Worm (Caenorhabditis elegans) whole organism, L3 larva: ENCODE results near the gene F23G4.1.

Experiments
- R02D3.7 ChIP-seq: fragments of 150-350 bp; optimal IDR thresholded peaks from 2 replicates; lab custom pipeline; 2014; ENCODE audit warnings: missing biosample characterization, missing genetic modification characterization
- ZK546.5 ChIP-seq: sonication (generic microtip); optimal IDR thresholded peaks from 2 replicates; lab custom pipeline; 2017; ENCODE audit warnings: missing biosample characterization, missing genetic modification characterization
- aly-2 ChIP-seq: fragments of 150-350 bp; optimal IDR thresholded peaks from 2 replicates; lab custom pipeline; 2014; ENCODE audit warnings: missing biosample characterization, missing genetic modification characterization
- ceh-16 ChIP-seq: sonication (generic microtip); optimal IDR thresholded peaks from 2 replicates; lab custom pipeline; 2017; ENCODE audit warnings: missing biosample characterization, missing genetic modification characterization
- ceh-9 ChIP-seq: sonication (generic microtip); optimal IDR thresholded peaks from 2 replicates; lab custom pipeline; 2018; ENCODE audit warnings: missing biosample characterization, missing genetic modification characterization
- egl-27 ChIP-seq: sonication (generic microtip); optimal IDR thresholded peaks from 4 replicates; lab custom pipeline; 2017; ENCODE audit warnings: missing biosample characterization, missing genetic modification reagents, missing genetic modification characterization
- egl-5 ChIP-seq: fragments of 150-350 bp; optimal IDR thresholded peaks from 2 replicates; lab custom pipeline; 2017; ENCODE audit warnings: missing biosample characterization, missing genetic modification reagents, missing genetic modification characterization, inconsistent platforms
- elt-1 ChIP-seq: fragments of 150-350 bp; optimal IDR thresholded peaks from 2 replicates; lab custom pipeline; 2014; ENCODE audit warnings: missing biosample characterization, missing genetic modification characterization
- elt-2 ChIP-seq: sonication (generic microtip); optimal IDR thresholded peaks from 2 replicates; lab custom pipeline; 2016; ENCODE audit warnings: missing genetic modification reagents, mild to moderate bottlenecking, missing genetic modification characterization, missing compliant biosample characterization
- eor-1 ChIP-seq, 2 experiments: fragments of 150-350 bp; optimal IDR thresholded peaks; 2 replicates each; lab custom pipeline; 2014 to 2018; ENCODE audit warnings: missing biosample characterization in 2 of 2, missing genetic modification characterization in 2 of 2
- fkh-10 ChIP-seq: sonication (generic microtip); optimal IDR thresholded peaks from 2 replicates; lab custom pipeline; 2017; ENCODE audit warnings: missing biosample characterization, missing genetic modification reagents, missing genetic modification characterization
- fkh-2 ChIP-seq: fragments of 150-350 bp; optimal IDR thresholded peaks from 2 replicates; lab custom pipeline; 2014; ENCODE audit warnings: missing biosample characterization, missing genetic modification reagents, missing genetic modification characterization
- fos-1 ChIP-seq: fragments of 150-350 bp; optimal IDR thresholded peaks from 2 replicates; lab custom pipeline; 2014; ENCODE audit warnings: missing biosample characterization, missing genetic modification characterization
- jun-1 ChIP-seq: fragments of 150-350 bp; optimal IDR thresholded peaks from 2 replicates; lab custom pipeline; 2014; ENCODE audit warnings: missing biosample characterization, missing genetic modification reagents, missing genetic modification characterization
- lin-39 ChIP-seq: fragments of 150-350 bp; optimal IDR thresholded peaks from 2 replicates; lab custom pipeline; 2018; ENCODE audit warnings: missing biosample characterization, missing genetic modification reagents, missing genetic modification characterization
- lsy-12 ChIP-seq: sonication (generic microtip); optimal IDR thresholded peaks from 2 replicates; lab custom pipeline; 2016; ENCODE audit warnings: mild to moderate bottlenecking, missing genetic modification characterization, missing compliant biosample characterization
- mdl-1 ChIP-seq: fragments of 150-350 bp; optimal IDR thresholded peaks from 2 replicates; lab custom pipeline; 2014; ENCODE audit warnings: missing biosample characterization, missing genetic modification characterization
- nfya-1 ChIP-seq: sonication (generic microtip); optimal IDR thresholded peaks from 2 replicates; lab custom pipeline; 2017; ENCODE audit warnings: missing genetic modification characterization, mild to moderate bottlenecking, missing compliant biosample characterization, antibody characterized with exemption, moderate library complexity; ENCODE audit not compliant: insufficient read depth
- nhr-12 ChIP-seq: fragments of 150-350 bp; optimal IDR thresholded peaks from 2 replicates; lab custom pipeline; 2014; ENCODE audit warnings: missing biosample characterization, missing genetic modification characterization
- nhr-237 ChIP-seq: fragments of 150-350 bp; optimal IDR thresholded peaks from 2 replicates; lab custom pipeline; 2014; ENCODE audit warnings: missing biosample characterization, missing genetic modification characterization
- nhr-28 ChIP-seq: fragments of 150-350 bp; optimal IDR thresholded peaks from 2 replicates; lab custom pipeline; 2014; ENCODE audit warnings: missing biosample characterization, missing genetic modification characterization
- nhr-43 ChIP-seq: sonication (generic microtip); optimal IDR thresholded peaks from 2 replicates; lab custom pipeline; 2016; ENCODE audit warnings: mild to moderate bottlenecking, missing genetic modification characterization, missing compliant biosample characterization; ENCODE audit not compliant: poor library complexity, severe bottlenecking
- nhr-76 ChIP-seq: fragments of 150-350 bp; sonication (generic microtip); optimal IDR thresholded peaks from 5 replicates; lab custom pipeline; 2014; ENCODE audit warnings: missing biosample characterization, missing genetic modification characterization
- nhr-77 ChIP-seq: fragments of 150-350 bp; optimal IDR thresholded peaks from 2 replicates; lab custom pipeline; 2014; ENCODE audit warnings: missing biosample characterization, missing genetic modification characterization
- pha-4 ChIP-seq: fragments of 150-350 bp; optimal IDR thresholded peaks from 2 replicates; lab custom pipeline; 2014; ENCODE audit warnings: missing biosample characterization, missing genetic modification reagents, missing genetic modification characterization
- pqm-1 ChIP-seq: fragments of 150-350 bp; optimal IDR thresholded peaks from 2 replicates; lab custom pipeline; 2017; ENCODE audit warnings: missing biosample characterization, missing genetic modification characterization, inconsistent platforms
- skn-1 ChIP-seq: fragments of 150-350 bp; optimal IDR thresholded peaks from 2 replicates; lab custom pipeline; 2014; ENCODE audit warnings: missing biosample characterization, missing genetic modification characterization
- snpc-4 ChIP-seq: fragments of 150-350 bp; optimal IDR thresholded peaks from 2 replicates; lab custom pipeline; 2014; ENCODE audit warnings: missing biosample characterization, missing genetic modification characterization
- tbx-2 ChIP-seq: sonication (generic microtip); optimal IDR thresholded peaks from 2 replicates; lab custom pipeline; 2016; ENCODE audit warnings: mild to moderate bottlenecking, missing genetic modification characterization, missing compliant biosample characterization
- unc-62 ChIP-seq: fragments of 150-350 bp; sonication (generic microtip); optimal IDR thresholded peaks from 4 replicates; lab custom pipeline; 2014; ENCODE audit warnings: missing biosample characterization, missing genetic modification reagents, missing genetic modification characterization
- zag-1 ChIP-seq: fragments of 150-350 bp; optimal IDR thresholded peaks from 2 replicates; lab custom pipeline; 2014; ENCODE audit warnings: missing biosample characterization, missing genetic modification characterization
- ztf-11 ChIP-seq: fragments of 150-350 bp; optimal IDR thresholded peaks from 2 replicates; lab custom pipeline; 2014; ENCODE audit warnings: missing biosample characterization, missing genetic modification characterization
- ztf-4 ChIP-seq: fragments of 150-350 bp; optimal IDR thresholded peaks from 2 replicates; lab custom pipeline; 2014; ENCODE audit warnings: missing biosample characterization, missing genetic modification characterization

F23G4.1 gene

DNA sequence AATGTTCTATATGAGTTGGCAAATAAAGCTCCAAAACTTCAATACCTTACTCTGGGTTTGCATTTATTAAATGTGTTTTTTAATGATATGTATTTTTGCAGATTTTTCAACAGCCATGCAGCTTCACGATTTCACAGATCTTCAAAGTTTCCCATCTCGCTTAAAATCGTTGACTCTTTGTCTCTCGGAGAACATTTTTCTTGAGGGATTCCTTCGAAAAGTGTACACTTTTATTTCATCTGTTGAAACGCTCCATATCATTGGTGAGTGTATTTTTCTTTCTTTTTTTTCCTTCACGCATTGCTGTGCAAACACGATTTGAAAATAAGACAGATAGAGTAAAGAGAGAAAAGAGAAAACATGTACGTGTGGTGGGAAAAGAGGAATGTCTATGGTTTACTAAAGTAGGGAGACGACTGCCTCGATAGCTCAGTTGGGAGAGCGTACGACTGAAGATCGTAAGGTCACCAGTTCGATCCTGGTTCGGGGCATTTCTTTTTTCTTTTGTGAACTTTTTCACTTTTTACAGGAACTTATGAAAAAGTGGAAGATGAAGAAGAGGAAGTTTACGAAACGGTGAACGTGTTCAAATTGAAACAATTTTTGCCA is 9.7 kb downstream of the F23G4.1 start (continued):
- TF ChIP-seq egl-27 (tag; lab: Kevin White, UChicago): no peak
- peak; percentile 49 for TF ChIP-seq R02D3.7 (tag; lab: Kevin White, UChicago)
- no peak for TF ChIP-seq snpc-4 (tag; lab: Kevin White, UChicago)

DNA sequence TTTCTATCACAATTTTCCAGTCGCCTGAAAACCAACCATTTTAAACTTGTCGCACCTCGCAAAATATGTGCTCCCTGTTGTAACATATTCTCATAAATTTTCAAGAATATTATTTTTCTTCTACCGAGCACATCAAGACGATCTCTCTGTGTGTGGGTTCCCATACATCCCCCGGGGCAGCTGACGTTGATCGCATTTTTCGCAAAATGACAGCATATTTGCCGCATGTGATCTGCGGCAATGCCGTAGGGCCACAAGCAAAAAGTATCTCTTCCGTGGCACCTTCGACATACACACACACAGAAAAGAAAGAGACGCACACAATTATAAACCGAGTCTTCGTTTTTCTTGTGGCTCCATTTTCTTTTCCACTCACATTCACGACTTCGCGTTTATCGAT is 11.3 kb downstream of the F23G4.1 start:
- TF ChIP-seq lin-39 (tag; lab: Kevin White, UChicago) (peak; percentile 23), nfya-1 (tag; lab: Kevin White, UChicago) (peak; percentile 29), egl-5 (tag; lab: Kevin White, UChicago) (peak; percentile 24), skn-1 (tag; lab: Kevin White, UChicago) (no peak)

DNA sequence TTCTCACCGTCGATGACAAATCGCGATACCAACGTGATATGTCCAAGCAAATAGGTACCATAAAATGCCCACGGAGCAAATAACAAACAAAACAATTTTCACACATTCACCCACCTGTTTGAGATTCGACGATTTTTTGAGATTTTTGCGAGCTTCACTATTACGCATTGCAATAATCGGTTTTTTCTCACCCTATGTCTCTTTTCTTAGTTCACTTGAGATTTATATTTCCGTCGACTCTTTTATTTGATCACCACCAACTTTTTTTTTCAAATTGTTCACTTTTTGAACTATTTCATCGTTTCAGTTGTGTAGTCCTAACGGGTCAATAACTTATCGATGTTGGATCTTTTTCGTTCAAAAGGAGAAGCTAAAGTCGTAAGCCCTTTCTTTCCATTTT is 14.5 kb downstream of the F23G4.1 start, which contains the start of gene fbxl-4:
Gene fbxl-4, plus strand, starts transcription at position 301 of the 400 bp plus-strand sequence.
- TF ChIP-seq nfya-1 (tag; lab: Kevin White, UChicago) (no peak), ZK546.5 (no peak), tbx-2 (tag; lab: Kevin White, UChicago) (no peak), elt-1 (no peak), lin-39 (tag; lab: Kevin White, UChicago) (no peak), fkh-10 (GFP tag; lab: Kevin White, UChicago) (no peak), snpc-4 (tag; lab: Kevin White, UChicago) (no peak), nhr-77 (tag; lab: Kevin White, UChicago) (no peak), mdl-1 (tag; lab: Kevin White, UChicago) (no peak), egl-5 (tag; lab: Kevin White, UChicago) (no peak), nhr-76 (tag; lab: Kevin White, UChicago) (no peak), nhr-237 (tag; lab: Kevin White, UChicago) (no peak), fkh-2 (tag; lab: Kevin White, UChicago) (no peak), nhr-28 (tag; lab: Kevin White, UChicago) (no peak), jun-1 (tag; lab: Kevin White, UChicago) (no peak), eor-1 (tag; optimal IDR thresholded peaks at IDR 0.05; lab: Kevin White, UChicago) (no peak), unc-62 (GFP tag; lab: Kevin White, UChicago) (no peak), fos-1 (no peak)

- TF ChIP-seq jun-1 (tag; lab: Kevin White, UChicago): no peak
- TF ChIP-seq nhr-77 (tag; lab: Kevin White, UChicago): no peak
- no peak for TF ChIP-seq fkh-10 (GFP tag; lab: Kevin White, UChicago)
- no peak for TF ChIP-seq lin-39 (tag; lab: Kevin White, UChicago)
- TF ChIP-seq fos-1: no peak
- TF ChIP-seq ceh-9 (tag; lab: Kevin White, UChicago): no peak
- TF ChIP-seq nhr-237 (tag; lab: Kevin White, UChicago): no peak
- TF ChIP-seq unc-62 (GFP tag; lab: Kevin White, UChicago): no peak
- no peak for TF ChIP-seq egl-27 (tag; lab: Kevin White, UChicago)
- no peak for TF ChIP-seq R02D3.7 (tag; lab: Kevin White, UChicago)
- TF ChIP-seq nfya-1 (tag; lab: Kevin White, UChicago): no peak
- TF ChIP-seq pqm-1 (tag; lab: Kevin White, UChicago): no peak
- TF ChIP-seq nhr-43 (tag; lab: Kevin White, UChicago): no peak
- TF ChIP-seq ztf-4 (tag; lab: Kevin White, UChicago): no peak
- no peak for TF ChIP-seq fkh-2 (tag; lab: Kevin White, UChicago)
Measured at ce11 chrX:6583385-6583784, 19.6 kb downstream of the F23G4.1 start.

DNA sequence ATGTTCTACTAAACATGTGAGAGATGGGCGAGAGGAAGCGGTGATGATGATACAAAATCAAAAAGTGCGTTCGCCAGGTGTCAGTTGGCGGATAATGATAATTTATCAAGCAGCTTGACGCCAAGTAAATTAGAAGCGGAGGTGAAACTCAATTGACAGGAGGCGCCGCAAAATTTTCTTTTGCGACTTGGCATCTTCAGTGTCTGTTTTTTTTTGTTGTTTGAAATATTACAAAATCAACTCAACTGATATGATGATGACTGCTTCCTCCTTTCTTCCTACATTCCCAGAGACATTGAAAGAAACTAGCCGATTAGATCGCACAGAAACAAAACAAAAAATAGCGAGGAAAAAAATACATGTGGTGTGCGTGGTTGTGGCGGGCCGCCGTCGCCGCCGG is 27.0 kb downstream of the F23G4.1 start:
- TF ChIP-seq lin-39 (tag; lab: Kevin White, UChicago) (peak; percentile 31), zag-1 (no peak)

- TF ChIP-seq fkh-2 (tag; lab: Kevin White, UChicago): no peak
- TF ChIP-seq skn-1 (tag; lab: Kevin White, UChicago): no peak
- TF ChIP-seq ztf-11: no peak
- no peak for TF ChIP-seq ceh-16 (tag; lab: Kevin White, UChicago)
- no peak for TF ChIP-seq ztf-4 (tag; lab: Kevin White, UChicago)
- TF ChIP-seq lsy-12 (tag; lab: Kevin White, UChicago): no peak
- TF ChIP-seq mdl-1 (tag; lab: Kevin White, UChicago): no peak
- no peak for TF ChIP-seq aly-2 (tag; lab: Kevin White, UChicago)
- no peak for TF ChIP-seq fos-1
- no peak for TF ChIP-seq nhr-12
- TF ChIP-seq fkh-10 (GFP tag; lab: Kevin White, UChicago): no peak
- no peak for TF ChIP-seq pha-4 (tag; lab: Kevin White, UChicago)
- no peak for TF ChIP-seq elt-2 (tag; lab: Kevin White, UChicago)
- no peak for TF ChIP-seq nhr-76 (tag; lab: Kevin White, UChicago)
Measured at ce11 chrX:6572987-6573386, 30.0 kb downstream of the F23G4.1 start.
